Fruit fly (Drosophila melanogaster) whole organism, embryonic: ENCODE data around the gene siz.
A peak's percentile ranks its signal among the peaks of the same experiment; 100 is the strongest.

ENCODE experiments used
- CG11085 ChIP-seq: fragments of 200-800 bp; sonication (Bioruptor generic); IDR thresholded peaks from 2 replicates; pipeline ENCODE4 v1.3.6; 2022; ENCODE audit warnings: missing biosample characterization, missing genetic modification characterization
- CG11456 ChIP-seq: fragments of 200-800 bp; sonication (Bioruptor generic); IDR thresholded peaks from 3 replicates; pipeline ENCODE4 v1.3.6; 2022; ENCODE audit warnings: missing biosample characterization, missing genetic modification characterization
- CG12391 ChIP-seq: fragments of 200-800 bp; sonication (Bioruptor generic); optimal IDR thresholded peaks from 3 replicates; lab custom pipeline; 2018; ENCODE audit warnings: missing biosample characterization, mild to moderate bottlenecking, missing genetic modification characterization, moderate library complexity
- CG12769 ChIP-seq: fragments of 200-800 bp; sonication (Bioruptor generic); optimal IDR thresholded peaks from 2 replicates; lab custom pipeline; 2019; ENCODE audit warnings: missing biosample characterization, mild to moderate bottlenecking, missing genetic modification characterization, moderate library complexity
- CG1603 ChIP-seq: fragments of 200-800 bp; sonication (Bioruptor generic); optimal IDR thresholded peaks from 2 replicates; lab custom pipeline; 2019; ENCODE audit warnings: missing biosample characterization, mild to moderate bottlenecking, missing genetic modification characterization, moderate library complexity
- CG18599 ChIP-seq: fragments of 200-800 bp; sonication (Bioruptor generic); optimal IDR thresholded peaks from 3 replicates; lab custom pipeline; 2017; ENCODE audit warnings: missing biosample characterization, missing genetic modification characterization, mild to moderate bottlenecking, moderate library complexity, missing genetic modification reagents
- CG31365 ChIP-seq: fragments of 200-800 bp; sonication (Bioruptor generic); optimal IDR thresholded peaks from 2 replicates; lab custom pipeline; 2018; ENCODE audit warnings: missing biosample characterization, mild to moderate bottlenecking, missing genetic modification characterization
- CG34422 ChIP-seq: fragments of 200-800 bp; sonication (Bioruptor generic); IDR thresholded peaks from 3 replicates; pipeline ENCODE4 v1.3.6; 2022; ENCODE audit warnings: missing biosample characterization, missing genetic modification characterization
- CG3847 ChIP-seq: fragments of 200-800 bp; sonication (Bioruptor generic); IDR thresholded peaks from 2 replicates; pipeline ENCODE4 v1.3.6; 2022; ENCODE audit warnings: missing biosample characterization, missing genetic modification characterization
- CG42726 ChIP-seq: fragments of 200-800 bp; sonication (Bioruptor generic); IDR thresholded peaks from 2 replicates; pipeline ENCODE4 v1.3.6; 2022; ENCODE audit warnings: missing biosample characterization, missing genetic modification characterization; ENCODE audit not compliant: partially characterized antibody
- CG6175 ChIP-seq: fragments of 200-800 bp; sonication (Bioruptor generic); IDR thresholded peaks from 3 replicates; pipeline ENCODE4 v1.3.6; 2022; ENCODE audit warnings: missing biosample characterization, missing genetic modification characterization
- CTCF ChIP-seq: fragments of 200-800 bp; sonication (Bioruptor generic); optimal IDR thresholded peaks from 2 replicates; lab custom pipeline; 2017; ENCODE audit warnings: missing biosample characterization, mild to moderate bottlenecking, missing genetic modification characterization, moderate library complexity
- CoRest ChIP-seq: fragments of 200-800 bp; sonication (Bioruptor generic); optimal IDR thresholded peaks from 3 replicates; lab custom pipeline; 2018; ENCODE audit warnings: missing biosample characterization, mild to moderate bottlenecking, missing genetic modification characterization, moderate library complexity
- Dfd ChIP-seq, 2 experiments: fragments of >200 bp; optimal IDR thresholded peaks; 2 replicates each; lab custom pipeline; 2017; ENCODE audit warnings: missing biosample characterization in 2 of 2, missing genetic modification characterization in 2 of 2
- Drgx ChIP-seq: fragments of 200-800 bp; sonication (Bioruptor generic); IDR thresholded peaks from 2 replicates; pipeline ENCODE4 v1.3.6; 2022; ENCODE audit warnings: missing biosample characterization, missing genetic modification characterization
- Ets97D ChIP-seq: fragments of 200-800 bp; sonication (Bioruptor generic); optimal IDR thresholded peaks from 3 replicates; lab custom pipeline; 2016; ENCODE audit warnings: missing biosample characterization, missing genetic modification characterization
- NFAT ChIP-seq: fragments of 200-800 bp; sonication (Bioruptor generic); IDR thresholded peaks from 2 replicates; pipeline ENCODE4 v1.3.6; 2022; ENCODE audit warnings: missing biosample characterization, missing genetic modification characterization
- Opbp ChIP-seq: fragments of 200-800 bp; sonication (Bioruptor generic); IDR thresholded peaks from 3 replicates; pipeline ENCODE4 v1.3.6; 2022; ENCODE audit warnings: missing biosample characterization, missing genetic modification characterization; ENCODE audit not compliant: partially characterized antibody
- Rx ChIP-seq: fragments of 200-800 bp; sonication (Bioruptor generic); IDR thresholded peaks from 2 replicates; pipeline ENCODE4 v1.3.6; 2022; ENCODE audit warnings: missing biosample characterization, missing genetic modification characterization
- Ssrp ChIP-seq: fragments of 200-800 bp; sonication (Bioruptor generic); optimal IDR thresholded peaks from 2 replicates; lab custom pipeline; 2018; ENCODE audit warnings: missing biosample characterization, mild to moderate bottlenecking, missing genetic modification characterization, moderate library complexity
- Vsx1 ChIP-seq: fragments of 200-800 bp; sonication (Bioruptor generic); optimal IDR thresholded peaks from 2 replicates; lab custom pipeline; 2017; ENCODE audit warnings: missing biosample characterization, mild to moderate bottlenecking, missing genetic modification characterization, missing genetic modification reagents
- chinmo ChIP-seq: fragments of 200-800 bp; sonication (Bioruptor generic); IDR thresholded peaks from 4 replicates; pipeline ENCODE4 v1.3.6; 2022; ENCODE audit warnings: missing biosample characterization, missing genetic modification characterization; ENCODE audit not compliant: partially characterized antibody
- dan ChIP-seq: fragments of 200-800 bp; sonication (Bioruptor generic); IDR thresholded peaks from 2 replicates; pipeline ENCODE4 v1.3.6; 2022; ENCODE audit warnings: missing biosample characterization, missing genetic modification characterization
- gcm2 ChIP-seq: fragments of 200-800 bp; sonication (Bioruptor generic); optimal IDR thresholded peaks from 2 replicates; lab custom pipeline; 2016; ENCODE audit warnings: missing biosample characterization, missing genetic modification characterization
- ham ChIP-seq: fragments of 200-800 bp; sonication (Bioruptor generic); IDR thresholded peaks from 2 replicates; pipeline ENCODE4 v1.3.6; 2022; ENCODE audit warnings: missing biosample characterization, missing genetic modification characterization
- ind ChIP-seq: fragments of 200-800 bp; sonication (Bioruptor generic); optimal IDR thresholded peaks from 3 replicates; lab custom pipeline; 2016; ENCODE audit warnings: missing biosample characterization, missing genetic modification characterization
- inv ChIP-seq: fragments of 200-800 bp; sonication (Bioruptor generic); IDR thresholded peaks from 2 replicates; pipeline ENCODE4 v1.3.6; 2022; ENCODE audit warnings: missing biosample characterization, missing genetic modification characterization; ENCODE audit not compliant: partially characterized antibody
- lov ChIP-seq, 2 experiments: fragments of 200-800 bp in 1 of 2; fragments of >200 bp in 1 of 2; sonication (Bioruptor generic) in 1 of 2; IDR thresholded peaks in 1 of 2; optimal IDR thresholded peaks in 1 of 2; 2 replicates in 1 of 2; 3 replicates in 1 of 2; pipeline versions ENCODE4 v1.3.6 to Lab custom; 2017 to 2022; ENCODE audit warnings: missing biosample characterization in 1 of 2, missing genetic modification characterization in 1 of 2
- nau ChIP-seq: fragments of 200-800 bp; sonication (Bioruptor generic); optimal IDR thresholded peaks from 3 replicates; lab custom pipeline; 2017; ENCODE audit warnings: missing biosample characterization, mild to moderate bottlenecking, missing genetic modification characterization, missing genetic modification reagents
- onecut ChIP-seq: fragments of 200-800 bp; sonication (Bioruptor generic); IDR thresholded peaks from 2 replicates; pipeline ENCODE4 v1.3.6; 2022; ENCODE audit warnings: missing biosample characterization, missing genetic modification characterization
- pzg ChIP-seq: fragments of 200-800 bp; sonication (Bioruptor generic); optimal IDR thresholded peaks from 3 replicates; lab custom pipeline; 2018; ENCODE audit warnings: missing biosample characterization, mild to moderate bottlenecking, missing genetic modification characterization, moderate library complexity
- sens ChIP-seq: fragments of 200-800 bp; sonication (Bioruptor generic); peaks from one replicate; lab custom pipeline; 2016; ENCODE audit warnings: missing biosample characterization, missing genetic modification characterization
- sim ChIP-seq: fragments of 200-800 bp; sonication (Bioruptor generic); IDR thresholded peaks from 2 replicates; pipeline ENCODE4 v1.3.6; 2022; ENCODE audit warnings: missing biosample characterization, missing genetic modification characterization
- slbo ChIP-seq: fragments of 200-800 bp; sonication (Bioruptor generic); IDR thresholded peaks from 2 replicates; pipeline ENCODE4 v1.3.6; 2022; ENCODE audit warnings: missing biosample characterization, missing genetic modification characterization
- unpg ChIP-seq: fragments of 200-800 bp; sonication (Bioruptor generic); optimal IDR thresholded peaks from 3 replicates; lab custom pipeline; 2018; ENCODE audit warnings: missing biosample characterization, mild to moderate bottlenecking, missing genetic modification characterization, moderate library complexity
- wek ChIP-seq: fragments of 200-800 bp; sonication (Bioruptor generic); optimal IDR thresholded peaks from 3 replicates; lab custom pipeline; 2018; ENCODE audit warnings: missing biosample characterization, mild to moderate bottlenecking, missing genetic modification characterization, moderate library complexity

The siz gene

DNA sequence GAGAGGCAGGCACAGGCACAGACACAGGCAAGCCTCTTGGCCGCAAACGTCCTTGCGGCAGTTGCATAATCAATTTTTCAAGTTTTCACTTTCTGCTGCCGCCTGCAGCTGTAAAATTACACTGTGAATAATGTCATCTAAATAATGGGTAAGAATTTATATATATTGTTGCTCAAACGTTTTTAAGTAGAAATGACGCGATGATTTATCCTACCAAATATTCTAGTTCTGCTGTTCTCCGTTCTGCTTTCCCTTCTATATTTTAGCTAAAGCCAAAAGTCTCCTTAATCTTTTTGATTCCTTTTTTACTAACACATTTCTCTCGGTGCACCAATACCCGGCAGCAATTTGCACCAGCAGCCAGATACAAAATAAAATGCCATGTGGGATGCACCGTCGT, 46.1 kb downstream of the siz start:
- no peak for TF ChIP-seq gcm2 (GFP tag; lab: Kevin White, UChicago)
- TF ChIP-seq Drgx (GFP tag; lab: Robert Waterston, UW) = peak; percentile 57

DNA sequence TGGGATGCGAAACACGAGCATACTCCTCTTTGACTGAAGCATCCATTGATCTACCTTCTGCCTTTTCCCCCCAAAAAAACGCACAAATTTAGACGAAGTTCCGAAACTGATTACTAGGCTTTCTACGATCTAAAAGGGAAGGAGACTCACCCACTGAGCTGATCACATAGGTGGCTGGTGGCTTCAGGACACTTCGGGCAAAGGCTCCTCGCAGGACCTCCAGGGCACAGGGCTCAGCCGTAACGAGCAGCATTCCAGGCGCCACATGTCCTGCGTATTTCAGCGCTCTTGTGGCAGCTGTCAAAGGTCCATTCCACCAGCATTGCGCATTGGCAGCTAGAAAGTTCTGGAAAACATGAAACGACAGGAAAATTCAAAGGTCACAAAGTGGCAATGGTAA, 54.6 kb downstream of the siz start, which contains the start of gene CG33285:
TSS of gene CG33285 (minus strand) at position 101 of the 400 bp plus-strand sequence.
- TF ChIP-seq slbo (GFP tag; lab: Robert Waterston, UW) (no peak), CG12391 (tag; lab: Kevin White, UChicago) (no peak), sim (GFP tag; lab: Robert Waterston, UW) (no peak), CG6175 (no peak), CG11456 (0 out of 3 replicates have a peak, but pooled peaks have one; percentile 18), CoRest (tag; lab: Kevin White, UChicago) (no peak)

dm6 chr3L:21090245-21090644, 55.9 kb downstream of the siz start:
- no peak for TF ChIP-seq CG31365 (tag; lab: Kevin White, UChicago)
- TF ChIP-seq Ets97D (GFP tag; lab: Kevin White, UChicago) = no peak
- TF ChIP-seq CG1603 (tag; lab: Kevin White, UChicago) = no peak
- TF ChIP-seq Drgx (GFP tag; lab: Robert Waterston, UW) = no peak; the same call in 1 of the 2 replicates
- TF ChIP-seq sens (GFP tag; lab: Kevin White, UChicago) = peak; percentile 70
- no peak for TF ChIP-seq CG42726
- TF ChIP-seq pzg (GFP tag; lab: Kevin White, UChicago) = no peak
- TF ChIP-seq CTCF (GFP tag; lab: Kevin White, UChicago) = peak; percentile 86
- no peak for TF ChIP-seq ham (GFP tag; lab: Robert Waterston, UW)
- TF ChIP-seq Rx (GFP tag; lab: Robert Waterston, UW) = no peak
- TF ChIP-seq, all 482 proteins: peak for 2

DNA sequence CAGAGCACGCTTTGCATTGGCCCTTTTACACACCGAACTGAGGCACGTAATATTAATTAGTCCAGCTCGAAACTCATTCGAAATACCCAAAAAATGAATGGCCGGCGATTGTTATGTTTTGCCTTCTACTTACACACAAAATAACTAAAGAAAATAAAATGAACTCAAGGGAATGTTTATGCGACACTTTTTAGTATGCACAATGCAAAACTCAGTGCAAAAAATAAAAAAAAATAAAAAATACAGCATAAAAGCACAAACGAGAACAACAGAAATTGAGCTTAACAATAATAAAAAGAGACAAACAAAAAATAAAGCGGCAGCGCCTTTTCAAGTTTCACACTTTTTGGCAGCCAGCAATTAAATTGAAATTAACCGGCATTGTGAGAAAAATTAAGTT, 63.1 kb downstream of the siz start:
- TF ChIP-seq dan (no peak), Ssrp (tag; lab: Kevin White, UChicago) (no peak), CG11085 (GFP tag; lab: Robert Waterston, UW) (no peak), CG18599 (GFP tag; lab: Kevin White, UChicago) (no peak), Vsx1 (no peak), Dfd (GFP tag; optimal IDR thresholded peaks at IDR 0.05; lab: Kevin White, UChicago) (no peak), inv (GFP tag; lab: Robert Waterston, UW) (no peak), nau (GFP tag; lab: Kevin White, UChicago) (no peak), onecut (GFP tag; lab: Robert Waterston, UW) (no peak), CG3847 (GFP tag; lab: Robert Waterston, UW) (no peak), Opbp (no peak), lov (optimal IDR thresholded peaks at IDR 0.05; lab: Kevin White, UChicago) (no peak), lov (GFP tag; IDR thresholded peaks at IDR 0.05; lab: Robert Waterston, UW) (no peak), CG34422 (GFP tag; lab: Robert Waterston, UW) (no peak), ind (GFP tag; lab: Kevin White, UChicago) (no peak)

DNA sequence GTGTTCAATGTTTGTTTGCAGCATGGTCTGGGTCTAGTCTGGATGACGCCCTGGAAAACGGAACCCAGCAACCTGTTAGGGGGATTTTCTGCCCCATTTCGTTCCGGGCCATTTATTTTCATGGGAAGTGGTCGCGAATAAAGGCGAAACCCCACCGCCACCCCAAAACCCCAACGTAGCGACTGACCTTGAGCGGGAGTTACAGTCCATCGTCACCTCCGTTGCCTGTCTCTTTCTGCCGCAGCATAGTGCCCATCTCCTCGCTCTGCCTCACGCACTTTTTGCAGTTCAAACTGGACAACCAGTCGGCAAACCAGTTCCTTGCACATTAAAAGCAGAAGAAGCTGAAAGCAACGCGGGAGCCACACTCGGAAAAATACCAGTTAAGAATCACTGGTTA, 64.3 kb downstream of the siz start:
- TF ChIP-seq Drgx (GFP tag; lab: Robert Waterston, UW) = 0 out of 2 replicates have a peak, but pooled peaks have one; percentile 5
- TF ChIP-seq NFAT (GFP tag; lab: Robert Waterston, UW) = 0 out of 2 replicates have a peak, but pooled peaks have one; percentile 8
- TF ChIP-seq CG12769 (tag; lab: Kevin White, UChicago) = peak; percentile 9
- TF ChIP-seq wek (GFP tag; lab: Kevin White, UChicago) = no peak
- TF ChIP-seq CG6175 = 0 out of 3 replicates have a peak, but pooled peaks have one; percentile 23
- TF ChIP-seq unpg = no peak
- 0 out of 4 replicates have a peak, but pooled peaks have one; percentile 9 for TF ChIP-seq chinmo (GFP tag; lab: Robert Waterston, UW)
